Worm (Caenorhabditis elegans) whole organism, L2 larva: Measurements from ENCODE around the gene F40D4.12.

ENCODE experiments used
- fos-1 ChIP-seq: fragments of 150-350 bp; optimal IDR thresholded peaks from 2 replicates; lab custom pipeline; 2014; ENCODE audit warnings: missing biosample characterization, missing genetic modification characterization
- lin-13 ChIP-seq: fragments of 150-350 bp; optimal IDR thresholded peaks from 2 replicates; lab custom pipeline; 2014; ENCODE audit warnings: missing biosample characterization, missing genetic modification reagents, missing genetic modification characterization
- lin-39 ChIP-seq: fragments of 150-350 bp; optimal IDR thresholded peaks from 2 replicates; lab custom pipeline; 2014; ENCODE audit warnings: missing biosample characterization, missing genetic modification reagents, missing genetic modification characterization
- mab-5 ChIP-seq: fragments of 150-350 bp; optimal IDR thresholded peaks from 2 replicates; lab custom pipeline; 2014; ENCODE audit warnings: missing biosample characterization, missing genetic modification characterization
- nhr-11 ChIP-seq: fragments of 150-350 bp; optimal IDR thresholded peaks from 2 replicates; lab custom pipeline; 2014; ENCODE audit warnings: missing biosample characterization, missing genetic modification characterization
- sem-4 ChIP-seq: fragments of 150-350 bp; optimal IDR thresholded peaks from 2 replicates; lab custom pipeline; 2014; ENCODE audit warnings: missing biosample characterization, missing genetic modification reagents, missing genetic modification characterization
- snpc-4 ChIP-seq: fragments of 150-350 bp; optimal IDR thresholded peaks from 2 replicates; lab custom pipeline; 2014; ENCODE audit warnings: missing biosample characterization, missing genetic modification characterization

ce11 chrV:17201847-17202246, 42.2 kb downstream of the F40D4.12 start, which contains the start of gene Y68A4A.10:
- TF ChIP-seq snpc-4 (tag; lab: Kevin White, UChicago) (no peak), nhr-11 (tag; lab: Kevin White, UChicago) (no peak), fos-1 (tag; lab: Kevin White, UChicago) (no peak), lin-13 (GFP tag; lab: Kevin White, UChicago) (no peak), lin-39 (no peak), sem-4 (tag; lab: Kevin White, UChicago) (no peak), mab-5 (tag; lab: Kevin White, UChicago) (no peak)
